Fruit fly (Drosophila melanogaster): ENCODE data around the gene wac.

Gene wac

DNA sequence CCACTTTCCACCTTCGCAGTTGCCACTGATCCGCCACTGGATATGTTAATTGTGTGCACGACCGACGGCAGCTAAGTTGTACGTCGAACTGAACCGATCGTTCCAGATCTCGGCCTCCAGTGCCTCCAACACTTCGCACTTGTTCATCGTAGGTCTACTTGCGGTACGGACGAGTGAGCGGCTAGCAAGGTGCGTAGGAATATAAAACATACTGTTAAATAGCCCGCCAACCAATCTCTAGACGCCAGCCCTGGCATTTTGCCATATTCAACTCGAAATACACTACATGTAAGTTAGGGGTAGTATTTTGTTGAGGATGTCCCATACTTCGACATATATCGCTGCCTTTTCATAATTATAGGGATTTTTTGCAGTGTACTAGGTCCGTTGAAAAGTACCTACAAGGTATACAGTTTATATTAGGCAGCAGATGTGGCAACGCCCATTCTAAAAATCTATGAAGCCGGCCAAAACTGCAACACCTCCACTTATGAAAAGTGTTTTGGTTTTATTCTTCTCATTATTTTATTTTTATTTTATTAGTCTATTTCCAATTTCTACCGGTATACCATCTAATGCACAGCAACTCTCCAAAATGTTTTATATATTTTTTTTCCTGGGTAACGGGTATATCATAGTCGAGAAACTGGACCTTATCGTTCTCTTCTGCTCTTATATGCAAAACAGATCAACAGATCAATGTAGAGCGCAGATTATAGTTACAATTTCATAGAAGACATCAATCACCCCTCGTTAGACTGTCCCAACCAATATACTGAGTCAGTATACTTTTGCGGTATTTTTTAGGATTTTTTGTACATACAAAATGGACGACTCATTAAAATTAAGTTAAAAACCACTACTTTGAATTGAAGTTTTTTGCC, 34.7 kb upstream of the wac start, which contains the start of the genes pyx and CG33229 (continued):
- TF ChIP-seq Myb (GFP tag; optimal IDR thresholded peaks at IDR 0.05) (peak; percentile 59), CG4404 (GFP tag; IDR thresholded peaks at IDR 0.05) (peak; percentile 80), tgo (GFP tag; IDR thresholded peaks at IDR 0.05) (peak; percentile 86), usp (GFP tag; optimal IDR thresholded peaks at IDR 0.05) (no peak), Rfx (GFP tag; IDR thresholded peaks at IDR 0.05) (peak; percentile 94), CG7357 (GFP tag; IDR thresholded peaks at IDR 0.05) (peak; percentile 77), unpg (GFP tag; optimal IDR thresholded peaks at IDR 0.05) (peak; percentile 74), CG6654 (GFP tag; optimal IDR thresholded peaks at IDR 0.05) (peak; percentile 69), CG18619 (GFP tag; optimal IDR thresholded peaks at IDR 0.05) (peak; percentile 87), NC2β (GFP tag; optimal IDR thresholded peaks at IDR 0.05) (peak; percentile 53), Hr39 (optimal IDR thresholded peaks at IDR 0.05) (no peak), B-H2 (GFP tag; optimal IDR thresholded peaks at IDR 0.05) (peak; percentile 93), her (GFP tag; optimal IDR thresholded peaks at IDR 0.05) (peak; percentile 28), sqz (GFP tag; optimal IDR thresholded peaks at IDR 0.05) (peak; percentile 24), Spps (tag; optimal IDR thresholded peaks at IDR 0.05) (no peak), sim (GFP tag; IDR thresholded peaks at IDR 0.05) (peak; percentile 44; the same call in 1 of the 2 replicates), H15 (GFP tag; IDR thresholded peaks at IDR 0.05) (peak; percentile 70; the same call in 1 of the 3 replicates), dysf (GFP tag; IDR thresholded peaks at IDR 0.05) (peak; percentile 91), bab2 (GFP tag; optimal IDR thresholded peaks at IDR 0.05) (peak; percentile 87), Oli (tag; optimal IDR thresholded peaks at IDR 0.05) (peak; percentile 87), psq (GFP tag; optimal IDR thresholded peaks at IDR 0.05) (peak; percentile 50), CG4730 (GFP tag; IDR thresholded peaks at IDR 0.05) (peak; percentile 64), Ssrp (tag; optimal IDR thresholded peaks at IDR 0.05) (peak; percentile 82), CG11504 (tag; optimal IDR thresholded peaks at IDR 0.05) (peak; percentile 87), run (tag; optimal IDR thresholded peaks at IDR 0.05) (no peak), CG14965 (GFP tag; optimal IDR thresholded peaks at IDR 0.05; ENCODE audit: borderline replicate concordance) (no peak), CG33557 (GFP tag; optimal IDR thresholded peaks at IDR 0.05) (peak; percentile 41), ro (GFP tag; IDR thresholded peaks at IDR 0.05) (peak; percentile 44; the same call in 1 of the 2 replicates), nau (GFP tag; optimal IDR thresholded peaks at IDR 0.05) (no peak), wdn (GFP tag; IDR thresholded peaks at IDR 0.05) (peak; percentile 75), HHEX (GFP tag; optimal IDR thresholded peaks at IDR 0.05) (peak; percentile 81), CG2199 (GFP tag; IDR thresholded peaks at IDR 0.05) (0 out of 3 replicates have a peak, but pooled peaks have one; percentile 57), cwo (GFP tag; optimal IDR thresholded peaks at IDR 0.05) (peak; percentile 72), kah (GFP tag; optimal IDR thresholded peaks at IDR 0.05) (peak; percentile 39), CG11696 (GFP tag; IDR thresholded peaks at IDR 0.05) (peak; percentile 71), Asciz (GFP tag; optimal IDR thresholded peaks at IDR 0.05) (peak; percentile 64), ftz-f1 (GFP tag; optimal IDR thresholded peaks at IDR 0.05) (peak; percentile 27), Ets65A (GFP tag) (peak; percentile 99), org-1 (GFP tag; optimal IDR thresholded peaks at IDR 0.05) (peak; percentile 64), gsb (GFP tag; IDR thresholded peaks at IDR 0.05) (peak; percentile 75), amos (GFP tag; IDR thresholded peaks at IDR 0.05; ENCODE audit: partially characterized antibody) (peak; percentile 17; the same call in 1 of the 2 replicates), shn (GFP tag; optimal IDR thresholded peaks at IDR 0.05) (peak; percentile 78), B-H1 (GFP tag; IDR thresholded peaks at IDR 0.05) (peak; percentile 60; the same call in 2 of the 3 replicates), NFAT (GFP tag; IDR thresholded peaks at IDR 0.05) (peak; percentile 89), CG4707 (GFP tag; optimal IDR thresholded peaks at IDR 0.05) (no peak), CG31388 (GFP tag; optimal IDR thresholded peaks at IDR 0.05) (peak; percentile 63), CG32767 (GFP tag; IDR thresholded peaks at IDR 0.05) (peak; percentile 8; the same call in 1 of the 2 replicates), Hand (GFP tag; optimal IDR thresholded peaks at IDR 0.05) (peak; percentile 63), Mrtf (GFP tag; IDR thresholded peaks at IDR 0.05) (peak; percentile 85)

Measured in whole organism, embryonic.